Worm (Caenorhabditis elegans): Measurements from ENCODE around the gene T28C12.2.

The T28C12.2 gene

ce11 chrV:6335226-6335625, 6.2 kb downstream of the T28C12.2 start (continued):
- TF ChIP-seq ekl-4 (GFP tag; IDR thresholded peaks at IDR 0.05) (0 out of 2 replicates have a peak, but pooled peaks have one; percentile 59), dpff-1 (tag; optimal IDR thresholded peaks at IDR 0.05) (no peak), ztf-28 (GFP tag; IDR thresholded peaks at IDR 0.05) (no peak), ZK185.1 (tag; optimal IDR thresholded peaks at IDR 0.05; ENCODE audit: poor library complexity, severe bottlenecking) (peak; percentile 47), lir-1 (GFP tag; conservative IDR thresholded peaks at IDR 0.05) (no peak), lsy-27 (tag; optimal IDR thresholded peaks at IDR 0.05; ENCODE audit: borderline replicate concordance, insufficient read depth) (no peak), mxl-1 (tag; optimal IDR thresholded peaks at IDR 0.05) (peak; percentile 91), aptf-3 (GFP tag; IDR thresholded peaks at IDR 0.05) (peak; percentile 74; the same call in 1 of the 2 replicates), hlh-26 (GFP tag; conservative IDR thresholded peaks at IDR 0.05) (no peak), ceh-58 (GFP tag; IDR thresholded peaks at IDR 0.05) (no peak), K12H6.12 (tag; optimal IDR thresholded peaks at IDR 0.05) (peak; percentile 17), lin-54 (GFP tag; optimal IDR thresholded peaks at IDR 0.05) (peak; percentile 56), mes-4 (tag; optimal IDR thresholded peaks at IDR 0.05) (peak; percentile 24), ztf-26 (tag; optimal IDR thresholded peaks at IDR 0.05) (peak; percentile 45), ztf-3 (GFP tag; optimal IDR thresholded peaks at IDR 0.05) (no peak), tbx-9 (tag; optimal IDR thresholded peaks at IDR 0.05; ENCODE audit: borderline replicate concordance) (no peak), sptf-2 (GFP tag; optimal IDR thresholded peaks at IDR 0.05) (peak; percentile 76), Y79H2A.3 (GFP tag; conservative IDR thresholded peaks at IDR 0.05) (no peak), let-526 (GFP tag; IDR thresholded peaks at IDR 0.05) (no peak), snpc-1.3 (tag; optimal IDR thresholded peaks at IDR 0.05; ENCODE audit: insufficient read depth) (no peak), lsl-1 (GFP tag; optimal IDR thresholded peaks at IDR 0.05) (peak; percentile 35), lin-26 (GFP tag; IDR thresholded peaks at IDR 0.05) (peak; percentile 93), egl-44 (GFP tag; IDR thresholded peaks at IDR 0.05) (peak; percentile 77; the same call in 1 of the 2 replicates), nfya-2 (GFP tag; IDR thresholded peaks at IDR 0.05) (no peak), B0336.3 (GFP tag; IDR thresholded peaks at IDR 0.05) (no peak), Y53G8AR.9 (GFP tag; conservative IDR thresholded peaks at IDR 0.05) (no peak), F23B12.7 (tag; optimal IDR thresholded peaks at IDR 0.05; ENCODE audit: insufficient read depth) (peak; percentile 45), B0261.1 (tag; optimal IDR thresholded peaks at IDR 0.05) (peak; percentile 76), sdz-38 (tag; optimal IDR thresholded peaks at IDR 0.05) (no peak), dox-1 (GFP tag; IDR thresholded peaks at IDR 0.05) (no peak; the same call in 1 of the 2 replicates), mel-28 (tag; optimal IDR thresholded peaks at IDR 0.05; ENCODE audit: borderline replicate concordance) (no peak), T26A5.8 (tag; optimal IDR thresholded peaks at IDR 0.05) (no peak), hlh-12 (tag; optimal IDR thresholded peaks at IDR 0.05) (peak; percentile 6), rec-8 (tag; optimal IDR thresholded peaks at IDR 0.05) (peak; percentile 5 to 85)

- TF ChIP-seq hmg-1.2 (GFP tag; IDR thresholded peaks at IDR 0.05) (peak; percentile 93), F33H1.4 (GFP tag; IDR thresholded peaks at IDR 0.05) (no peak)
Observed at ce11 chrV:6336108-6336507, 7.1 kb downstream of the T28C12.2 start, which contains the start of gene T28C12.6. T28C12.6 (minus strand) TSS chrV:6336119.

ce11 chrV:6341078-6341638, 12.2 kb downstream of the T28C12.2 start:
- TF ChIP-seq C06A6.2 (GFP tag; conservative IDR thresholded peaks at IDR 0.05) (no peak), aptf-3 (GFP tag; IDR thresholded peaks at IDR 0.05) (0 out of 2 replicates have a peak, but pooled peaks have one; percentile 38), K12H6.12 (tag; optimal IDR thresholded peaks at IDR 0.05) (peak; percentile 41), mcd-1 (GFP tag; IDR thresholded peaks at IDR 0.05) (0 out of 2 replicates have a peak, but pooled peaks have one; percentile 19), ceh-27 (GFP tag; optimal IDR thresholded peaks at IDR 0.05) (peak; percentile 63), attf-5 (GFP tag; optimal IDR thresholded peaks at IDR 0.05) (no peak), K11D2.4 (GFP tag; IDR thresholded peaks at IDR 0.05) (0 out of 2 replicates have a peak, but pooled peaks have one; percentile 47), zfh-2 (GFP tag; conservative IDR thresholded peaks at IDR 0.05) (peak; percentile 46; the same call in 1 of the 2 replicates), dox-1 (GFP tag; IDR thresholded peaks at IDR 0.05) (0 out of 2 replicates have a peak, but pooled peaks have one; percentile 10), snpc-3.4 (tag; optimal IDR thresholded peaks at IDR 0.05) (no peak)

Measured in whole organism, young adult.